Worm (Caenorhabditis elegans): ENCODE measurements around the gene tra-1.

- TF ChIP-seq him-1 (tag; optimal IDR thresholded peaks at IDR 0.05) (no peak), dao-5 (tag; optimal IDR thresholded peaks at IDR 0.05) (no peak)
These were observed 19.3 kb downstream of the tra-1 start for ce11 chrIII:11175642-11176217.

Data from whole organism, L4/young adult.